Worm (Caenorhabditis elegans): ENCODE results near the gene ZK418.13.

The ZK418.13 gene

ce11 chrIII:7030044-7030804, 46.1 kb downstream of the ZK418.13 start (continued):
- TF ChIP-seq pqm-1 (tag; optimal IDR thresholded peaks at IDR 0.05) = no peak
- TF ChIP-seq C38D4.7 (GFP tag; optimal IDR thresholded peaks at IDR 0.05) = peak; percentile 49
- no peak for TF ChIP-seq ceh-30 (tag; optimal IDR thresholded peaks at IDR 0.05)
- peak; percentile 39 for TF ChIP-seq pha-2 (tag; optimal IDR thresholded peaks at IDR 0.05)
- no peak for TF ChIP-seq ceh-19 (GFP tag; optimal IDR thresholded peaks at IDR 0.05)
- no peak for TF ChIP-seq ceh-34 (tag; optimal IDR thresholded peaks at IDR 0.05)
- no peak for TF ChIP-seq ceh-48 (tag; optimal IDR thresholded peaks at IDR 0.05)
- TF ChIP-seq pax-1 (tag; optimal IDR thresholded peaks at IDR 0.05) = no peak
- no peak for TF ChIP-seq pros-1 (tag; optimal IDR thresholded peaks at IDR 0.05)
- no peak for TF ChIP-seq pha-4 (tag; optimal IDR thresholded peaks at IDR 0.05)
- peak; percentile 3 for TF ChIP-seq hlh-15 (tag; optimal IDR thresholded peaks at IDR 0.05)
- TF ChIP-seq syd-9 (tag; optimal IDR thresholded peaks at IDR 0.05) = peak; percentile 25
- TF ChIP-seq che-1 (tag; optimal IDR thresholded peaks at IDR 0.05) = peak; percentile 41
- TF ChIP-seq nfya-1 (tag; optimal IDR thresholded peaks at IDR 0.05) = peak; percentile 38
- peak; percentile 4 for TF ChIP-seq unc-86 (tag; optimal IDR thresholded peaks at IDR 0.05)
- TF ChIP-seq Y22D7AL.16 (tag; optimal IDR thresholded peaks at IDR 0.05) = peak; percentile 23
- TF ChIP-seq nhr-232 (tag; optimal IDR thresholded peaks at IDR 0.05) = peak; percentile 35

DNA sequence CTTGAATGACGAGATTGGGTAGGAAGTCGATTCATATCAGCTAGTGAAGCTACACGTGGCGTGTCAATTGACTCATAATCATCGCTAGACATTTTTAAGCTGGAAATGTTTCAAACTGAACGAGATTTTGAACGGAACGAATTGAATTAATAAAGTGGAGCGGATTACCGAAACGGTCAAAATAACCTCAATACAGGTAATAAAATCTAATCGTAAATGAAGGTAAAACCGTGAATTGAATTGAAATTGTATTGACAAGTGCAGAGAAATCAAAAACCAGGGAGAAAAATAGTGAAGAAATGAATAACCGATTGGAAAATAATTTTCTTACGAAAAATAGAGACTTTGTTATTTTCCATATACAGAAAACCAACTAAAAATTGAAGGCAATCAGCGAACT, 47.2 kb downstream of the ZK418.13 start, which contains the start of gene cyk-1:
TSS of gene cyk-1 (minus strand) at position 101 of the 400 bp plus-strand sequence.
- no peak for TF ChIP-seq C38D4.7 (GFP tag; optimal IDR thresholded peaks at IDR 0.05)
- TF ChIP-seq C08G9.2 (tag; optimal IDR thresholded peaks at IDR 0.05) = no peak
- TF ChIP-seq dve-1 (tag; optimal IDR thresholded peaks at IDR 0.05) = no peak
- no peak for TF ChIP-seq odd-2 (tag; optimal IDR thresholded peaks at IDR 0.05)
- no peak for TF ChIP-seq ama-1 (optimal IDR thresholded peaks at IDR 0.05)
- no peak for TF ChIP-seq ref-2 (tag; optimal IDR thresholded peaks at IDR 0.05)
- TF ChIP-seq sox-4 (tag; optimal IDR thresholded peaks at IDR 0.05) = no peak
- no peak for TF ChIP-seq lin-11 (tag; optimal IDR thresholded peaks at IDR 0.05)
- no peak for TF ChIP-seq hlh-8 (tag; optimal IDR thresholded peaks at IDR 0.05)
- TF ChIP-seq zip-5 (tag; optimal IDR thresholded peaks at IDR 0.05) = no peak
- no peak for TF ChIP-seq ceh-6 (GFP tag; optimal IDR thresholded peaks at IDR 0.05)

DNA sequence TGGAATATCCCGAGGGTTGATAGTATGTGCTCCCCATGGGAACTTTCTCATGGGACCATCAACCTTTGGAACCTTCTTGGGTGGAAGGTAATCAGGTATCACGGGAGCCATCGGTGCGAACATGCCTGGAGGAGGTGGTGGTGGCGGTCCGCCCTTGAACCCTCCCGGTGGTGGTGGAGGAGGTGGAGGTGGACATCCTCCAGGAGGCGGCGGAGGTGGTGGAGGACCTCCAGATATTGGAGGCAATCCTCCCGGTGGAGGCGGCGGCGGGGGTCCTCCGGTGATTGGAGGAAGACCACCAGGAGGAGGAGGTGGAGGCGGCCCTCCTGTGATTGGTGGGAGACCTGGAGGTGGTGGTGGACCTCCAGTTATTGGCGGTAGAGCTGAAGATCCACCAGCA, 50.4 kb downstream of the ZK418.13 start:
- TF ChIP-seq ama-1 (optimal IDR thresholded peaks at IDR 0.05) (no peak), Y22D7AL.16 (tag; optimal IDR thresholded peaks at IDR 0.05) (no peak), ref-2 (tag; optimal IDR thresholded peaks at IDR 0.05) (no peak), sdc-2 (tag; optimal IDR thresholded peaks at IDR 0.05) (no peak), syd-9 (tag; optimal IDR thresholded peaks at IDR 0.05) (no peak), unc-55 (GFP tag; optimal IDR thresholded peaks at IDR 0.05) (no peak), fkh-10 (GFP tag; optimal IDR thresholded peaks at IDR 0.05) (no peak), C38D4.7 (GFP tag; optimal IDR thresholded peaks at IDR 0.05) (no peak), che-1 (tag; optimal IDR thresholded peaks at IDR 0.05) (no peak), nfya-1 (tag; optimal IDR thresholded peaks at IDR 0.05) (no peak)

All from whole organism, late embryonic.